Worm (Caenorhabditis elegans): ENCODE measurements around the gene ethe-1.

ethe-1 gene

DNA sequence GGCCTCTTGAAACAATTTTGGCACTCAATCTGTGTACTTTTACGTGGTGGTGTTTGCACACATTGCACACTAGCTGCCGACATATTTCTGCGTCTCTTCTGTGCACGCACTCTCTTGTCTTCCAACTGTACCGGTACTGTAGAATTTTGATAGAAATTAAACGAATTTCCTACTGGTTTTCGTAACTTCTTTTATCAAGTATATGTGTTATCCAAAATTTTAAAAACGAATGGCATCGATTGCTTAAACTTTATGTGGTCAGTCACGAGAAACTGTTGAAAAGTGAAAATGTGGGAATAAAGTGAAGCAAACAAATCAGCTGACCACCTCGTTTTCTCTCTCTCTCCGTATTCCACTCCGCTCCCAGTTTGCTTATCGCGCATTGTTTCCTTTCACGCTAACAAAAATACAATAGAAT is 4.8 kb upstream of the ethe-1 start (continued):
- no peak for TF ChIP-seq ceh-100 (GFP tag; IDR thresholded peaks at IDR 0.05)
- no peak for TF ChIP-seq unc-62 (GFP tag; optimal IDR thresholded peaks at IDR 0.05)
- TF ChIP-seq F37B4.10 (GFP tag; IDR thresholded peaks at IDR 0.05) = no peak
- TF ChIP-seq B0035.1 (tag; optimal IDR thresholded peaks at IDR 0.05) = no peak
- TF ChIP-seq nhr-27 (tag; optimal IDR thresholded peaks at IDR 0.05) = no peak
- no peak for TF ChIP-seq mxl-1 (tag; optimal IDR thresholded peaks at IDR 0.05)
- TF ChIP-seq ztf-25 (GFP tag; IDR thresholded peaks at IDR 0.05) = no peak
- TF ChIP-seq Y53F4B.3 (GFP tag; IDR thresholded peaks at IDR 0.05) = no peak
- no peak for TF ChIP-seq madf-10 (tag; optimal IDR thresholded peaks at IDR 0.05)
- peak; percentile 44; the same call in 1 of the 2 replicates for TF ChIP-seq rcor-1 (GFP tag; IDR thresholded peaks at IDR 0.05)
- TF ChIP-seq K11D2.4 (GFP tag; IDR thresholded peaks at IDR 0.05) = no peak
- TF ChIP-seq lin-54 (GFP tag; optimal IDR thresholded peaks at IDR 0.05) = peak; percentile 3
- no peak for TF ChIP-seq die-1 (tag; optimal IDR thresholded peaks at IDR 0.05)
- no peak for TF ChIP-seq F57C9.4 (tag; optimal IDR thresholded peaks at IDR 0.05)
- TF ChIP-seq snpc-1.3 (tag; optimal IDR thresholded peaks at IDR 0.05; ENCODE audit: insufficient read depth) = peak; percentile 58
- peak in 1 of 3 experiments; percentile 8 for TF ChIP-seq lin-35 (GFP tag; optimal IDR thresholded peaks at IDR 0.05)
- no peak for TF ChIP-seq tlf-1 (GFP tag; optimal IDR thresholded peaks at IDR 0.05)
- no peak for TF ChIP-seq mel-28 (tag; optimal IDR thresholded peaks at IDR 0.05; ENCODE audit: borderline replicate concordance)
- peak; percentile 23 for TF ChIP-seq nhr-90 (tag; optimal IDR thresholded peaks at IDR 0.05)
- TF ChIP-seq B0019.2 (GFP tag; conservative IDR thresholded peaks at IDR 0.05) = no peak
- no peak for TF ChIP-seq tbx-9 (tag; optimal IDR thresholded peaks at IDR 0.05; ENCODE audit: borderline replicate concordance)
- TF ChIP-seq F33H1.4 (GFP tag; IDR thresholded peaks at IDR 0.05) = no peak
- TF ChIP-seq egrh-3 (GFP tag; IDR thresholded peaks at IDR 0.05) = no peak
- TF ChIP-seq F57A8.1 (GFP tag; optimal IDR thresholded peaks at IDR 0.05) = no peak
- peak; percentile 22 for TF ChIP-seq snpc-3.4 (tag; optimal IDR thresholded peaks at IDR 0.05)
- TF ChIP-seq cebp-1 (GFP tag; IDR thresholded peaks at IDR 0.05) = no peak
- TF ChIP-seq cebp-1 (tag; optimal IDR thresholded peaks at IDR 0.05) = peak; percentile 67

DNA sequence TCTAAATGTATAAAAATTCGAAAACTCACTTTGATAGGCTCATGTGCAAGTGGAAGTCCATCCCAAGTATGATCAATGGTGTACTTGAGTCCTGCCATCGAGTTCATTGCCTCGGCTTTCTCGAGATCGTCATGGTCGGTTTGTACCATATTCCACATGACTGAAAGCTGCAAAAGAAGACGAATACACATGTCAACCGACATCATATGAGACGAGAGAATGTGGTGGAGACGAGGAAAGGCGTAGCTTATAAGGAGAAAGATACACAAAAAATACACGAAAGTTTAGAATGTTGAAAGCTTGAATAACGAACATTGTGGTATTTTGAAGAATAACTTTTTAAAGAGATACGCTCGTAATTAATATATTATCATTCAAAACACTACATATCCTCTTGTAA is 4.3 kb upstream of the ethe-1 start, which contains the start of gene C33A12.3:
Gene C33A12.3, minus strand, starts transcription at position 167 of the 400 bp plus-strand sequence.
- TF ChIP-seq B0336.3 (GFP tag; IDR thresholded peaks at IDR 0.05) (no peak), bed-1 (GFP tag; IDR thresholded peaks at IDR 0.05) (no peak), attf-3 (GFP tag; conservative IDR thresholded peaks at IDR 0.05) (no peak), C17E4.6 (GFP tag; IDR thresholded peaks at IDR 0.05) (no peak), tlf-1 (GFP tag; optimal IDR thresholded peaks at IDR 0.05) (no peak), sdz-38 (tag; optimal IDR thresholded peaks at IDR 0.05) (no peak), snpc-3.4 (tag; optimal IDR thresholded peaks at IDR 0.05) (no peak), somi-1 (GFP tag; optimal IDR thresholded peaks at IDR 0.05) (no peak), attf-6 (GFP tag; IDR thresholded peaks at IDR 0.05) (no peak), ceh-91 (GFP tag; IDR thresholded peaks at IDR 0.05) (no peak), egrh-3 (GFP tag; IDR thresholded peaks at IDR 0.05) (no peak), snpc-4 (GFP tag; optimal IDR thresholded peaks at IDR 0.05) (no peak), snpc-4 (tag; optimal IDR thresholded peaks at IDR 0.05) (no peak), akir-1 (GFP tag; optimal IDR thresholded peaks at IDR 0.05) (no peak)

DNA sequence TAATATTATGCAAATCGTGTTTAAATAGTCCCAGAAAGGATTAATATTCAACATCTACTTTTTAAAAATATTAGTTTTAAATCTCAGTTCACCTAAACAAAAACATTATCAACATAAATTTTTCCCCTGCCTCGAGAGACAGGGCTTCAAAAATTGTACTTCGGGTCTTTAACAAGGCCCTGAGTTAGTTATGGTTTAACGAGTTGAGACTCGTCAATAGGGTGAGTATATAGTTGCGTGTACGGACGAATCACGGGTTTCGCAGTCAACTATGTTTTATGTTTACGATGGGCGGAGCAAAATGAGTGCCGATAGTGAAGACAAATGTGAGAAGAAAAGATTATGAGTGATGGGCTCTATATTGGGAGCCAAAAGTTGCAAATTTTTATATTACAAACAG is 3.1 kb upstream of the ethe-1 start:
- TF ChIP-seq him-1 (tag; optimal IDR thresholded peaks at IDR 0.05) = no peak
- no peak for TF ChIP-seq egrh-3 (GFP tag; IDR thresholded peaks at IDR 0.05)
- peak; percentile 19 for TF ChIP-seq snpc-1.3 (tag; optimal IDR thresholded peaks at IDR 0.05; ENCODE audit: insufficient read depth)
- no peak for TF ChIP-seq K11D2.4 (GFP tag; IDR thresholded peaks at IDR 0.05)
- TF ChIP-seq pbrm-1 (GFP tag; IDR thresholded peaks at IDR 0.05) = peak; percentile 4; the same call in 1 of the 2 replicates
- TF ChIP-seq egl-44 (GFP tag; IDR thresholded peaks at IDR 0.05) = no peak
- peak; percentile 53; the same call in 1 of the 2 replicates for TF ChIP-seq B0336.3 (GFP tag; IDR thresholded peaks at IDR 0.05)
- peak; percentile 87 for TF ChIP-seq snpc-4 (GFP tag; optimal IDR thresholded peaks at IDR 0.05)
- TF ChIP-seq snpc-4 (tag; optimal IDR thresholded peaks at IDR 0.05) = peak in 3 of 4 experiments; percentile 93 to 97 (median 96)
- 0 out of 2 replicates have a peak, but pooled peaks have one; percentile 10 for TF ChIP-seq dox-1 (GFP tag; IDR thresholded peaks at IDR 0.05)
- TF ChIP-seq repo-1 (tag; optimal IDR thresholded peaks at IDR 0.05) = no peak
- no peak for TF ChIP-seq lsy-27 (tag; optimal IDR thresholded peaks at IDR 0.05; ENCODE audit: borderline replicate concordance, insufficient read depth)
- no peak for TF ChIP-seq attf-6 (GFP tag; IDR thresholded peaks at IDR 0.05)
- peak; percentile 96 for TF ChIP-seq snpc-1.1 (tag; optimal IDR thresholded peaks at IDR 0.05; ENCODE audit: insufficient read depth)
- peak; percentile 3 for TF ChIP-seq F23B12.7 (tag; optimal IDR thresholded peaks at IDR 0.05; ENCODE audit: insufficient read depth)
